Worm (Caenorhabditis elegans): Measurements from ENCODE around the gene ent-7.

DNA sequence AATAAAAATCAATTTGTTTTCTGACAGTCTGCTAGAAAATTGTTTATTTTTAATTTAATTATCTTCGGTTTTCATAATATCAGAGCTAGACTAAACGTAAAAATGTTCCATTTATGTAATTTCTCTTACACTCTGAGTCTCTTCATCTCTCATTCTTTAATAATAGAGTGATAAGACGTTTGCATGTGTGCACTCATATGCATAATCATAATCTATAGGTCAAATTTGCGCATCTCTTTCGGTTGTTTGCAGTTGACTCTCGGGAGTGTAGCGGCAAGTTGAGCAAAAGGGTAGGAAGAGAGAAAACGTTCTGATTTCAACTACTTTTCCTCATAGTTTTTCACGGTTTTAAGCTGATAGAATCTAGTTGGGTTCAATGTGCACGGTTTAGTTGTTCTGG lies 49.4 kb downstream of the ent-7 start:
- TF ChIP-seq lin-39 (tag; optimal IDR thresholded peaks at IDR 0.05) (no peak), nhr-90 (tag; optimal IDR thresholded peaks at IDR 0.05; ENCODE audit: poor library complexity) (no peak), elt-3 (tag; optimal IDR thresholded peaks at IDR 0.05) (no peak), rnt-1 (tag; optimal IDR thresholded peaks at IDR 0.05) (no peak), nhr-77 (tag; optimal IDR thresholded peaks at IDR 0.05) (no peak), dpl-1 (GFP tag; optimal IDR thresholded peaks at IDR 0.05) (no peak), lir-3 (tag; optimal IDR thresholded peaks at IDR 0.05; ENCODE audit: poor library complexity) (no peak), aly-2 (tag; optimal IDR thresholded peaks at IDR 0.05) (no peak), ztf-11 (tag; optimal IDR thresholded peaks at IDR 0.05) (no peak), ceh-8 (GFP tag; optimal IDR thresholded peaks at IDR 0.05) (no peak)
